Worm (Caenorhabditis elegans) whole organism, mixed stage, embryonic: Measurements from ENCODE around the gene F40G12.11.
"Not testable (repeated sequence)": the region's sequence is repeated elsewhere in the genome, so short reads cannot be mapped to it uniquely, and the experiment has no call there.

Experiments used
- M03D4.4 ChIP-seq: sonication (generic microtip); optimal IDR thresholded peaks from 2 replicates; lab custom pipeline; 2017; ENCODE audit warnings: mild to moderate bottlenecking, missing genetic modification characterization, missing compliant biosample characterization
- bed-3 ChIP-seq: fragments of 200-800 bp; sonication (Bioruptor generic); optimal IDR thresholded peaks from 3 replicates; lab custom pipeline; 2018; ENCODE audit warnings: mild to moderate bottlenecking, missing genetic modification characterization, moderate library complexity, missing compliant biosample characterization
- blmp-1 ChIP-seq: fragments of 150-350 bp; optimal IDR thresholded peaks from 2 replicates; lab custom pipeline; 2014; ENCODE audit warnings: missing biosample characterization, missing genetic modification characterization
- ceh-39 ChIP-seq: fragments of 150-350 bp; optimal IDR thresholded peaks from 2 replicates; lab custom pipeline; 2014; ENCODE audit warnings: missing biosample characterization, missing genetic modification characterization
- ceh-43 ChIP-seq: fragments of 200-800 bp; sonication (Bioruptor generic); optimal IDR thresholded peaks from 2 replicates; lab custom pipeline; 2018; ENCODE audit warnings: mild to moderate bottlenecking, missing genetic modification characterization, moderate library complexity, missing compliant biosample characterization
- ceh-83 ChIP-seq: fragments of 200-800 bp; sonication (Bioruptor generic); optimal IDR thresholded peaks from 2 replicates; lab custom pipeline; 2018; ENCODE audit warnings: mild to moderate bottlenecking, missing genetic modification characterization, missing compliant biosample characterization
- ces-1 ChIP-seq: fragments of 150-350 bp; optimal IDR thresholded peaks from 2 replicates; lab custom pipeline; 2014; ENCODE audit warnings: missing biosample characterization, missing genetic modification reagents, missing genetic modification characterization
- cnd-1 ChIP-seq: fragments of 200-800 bp; sonication (Bioruptor generic); optimal IDR thresholded peaks from 2 replicates; lab custom pipeline; 2018; ENCODE audit warnings: mild to moderate bottlenecking, missing genetic modification characterization, missing compliant biosample characterization
- drap-1 ChIP-seq: fragments of 200-800 bp; sonication (Bioruptor generic); optimal IDR thresholded peaks from 3 replicates; lab custom pipeline; 2018; ENCODE audit warnings: mild to moderate bottlenecking, missing genetic modification characterization, missing compliant biosample characterization
- elt-1 ChIP-seq: sonication (generic microtip); optimal IDR thresholded peaks from 2 replicates; lab custom pipeline; 2017; ENCODE audit warnings: missing genetic modification characterization, mild to moderate bottlenecking, missing compliant biosample characterization, antibody characterized with exemption, moderate library complexity, borderline replicate concordance; ENCODE audit not compliant: insufficient read depth
- flh-1 ChIP-seq: fragments of 200-800 bp; sonication (Bioruptor generic); optimal IDR thresholded peaks from 2 replicates; lab custom pipeline; 2018; ENCODE audit warnings: mild to moderate bottlenecking, missing genetic modification characterization, moderate library complexity, missing compliant biosample characterization
- ham-2 ChIP-seq: fragments of 200-800 bp; sonication (Bioruptor generic); optimal IDR thresholded peaks from 2 replicates; lab custom pipeline; 2018; ENCODE audit warnings: mild to moderate bottlenecking, missing genetic modification characterization, missing compliant biosample characterization
- lin-13 ChIP-seq: fragments of 150-350 bp; optimal IDR thresholded peaks from 2 replicates; lab custom pipeline; 2014; ENCODE audit warnings: missing biosample characterization, missing genetic modification characterization
- lin-32 ChIP-seq: fragments of 200-800 bp; sonication (Bioruptor generic); optimal IDR thresholded peaks from 2 replicates; lab custom pipeline; 2018; ENCODE audit warnings: mild to moderate bottlenecking, missing genetic modification characterization, missing compliant biosample characterization
- lsy-2 ChIP-seq: fragments of 150-350 bp; optimal IDR thresholded peaks from 2 replicates; lab custom pipeline; 2014; ENCODE audit warnings: missing biosample characterization, missing genetic modification characterization
- mab-5 ChIP-seq: fragments of 150-350 bp; optimal IDR thresholded peaks from 2 replicates; lab custom pipeline; 2014; ENCODE audit warnings: missing biosample characterization, missing genetic modification characterization
- mls-2 ChIP-seq: sonication (generic microtip); optimal IDR thresholded peaks from 2 replicates; lab custom pipeline; 2016; ENCODE audit warnings: mild to moderate bottlenecking, missing genetic modification characterization, moderate library complexity, missing compliant biosample characterization
- nhr-12 ChIP-seq: fragments of 150-350 bp; optimal IDR thresholded peaks from 2 replicates; lab custom pipeline; 2014; ENCODE audit warnings: missing biosample characterization, missing genetic modification characterization
- nhr-2 ChIP-seq: fragments of 150-350 bp; optimal IDR thresholded peaks from 2 replicates; lab custom pipeline; 2014; ENCODE audit warnings: missing biosample characterization, missing genetic modification characterization
- nhr-237 ChIP-seq: fragments of 150-350 bp; optimal IDR thresholded peaks from 2 replicates; lab custom pipeline; 2014; ENCODE audit warnings: missing biosample characterization, missing genetic modification characterization
- nhr-28 ChIP-seq: fragments of 150-350 bp; optimal IDR thresholded peaks from 2 replicates; lab custom pipeline; 2014; ENCODE audit warnings: missing biosample characterization, missing genetic modification characterization
- nhr-76 ChIP-seq: sonication (generic microtip); optimal IDR thresholded peaks from 2 replicates; lab custom pipeline; 2017; ENCODE audit warnings: missing biosample characterization, missing genetic modification characterization
- pha-4 ChIP-seq: fragments of 150-350 bp; optimal IDR thresholded peaks from 2 replicates; lab custom pipeline; 2018; ENCODE audit warnings: missing biosample characterization, missing genetic modification reagents, missing genetic modification characterization
- sem-2 ChIP-seq: fragments of 200-800 bp; sonication (Bioruptor generic); optimal IDR thresholded peaks from 2 replicates; lab custom pipeline; 2018; ENCODE audit warnings: mild to moderate bottlenecking, missing genetic modification characterization, missing compliant biosample characterization
- snpc-4 ChIP-seq: fragments of 150-350 bp; optimal IDR thresholded peaks from 2 replicates; lab custom pipeline; 2014; ENCODE audit warnings: missing biosample characterization, missing genetic modification characterization
- sptf-1 ChIP-seq: sonication (generic microtip); optimal IDR thresholded peaks from 2 replicates; lab custom pipeline; 2017; ENCODE audit warnings: mild to moderate bottlenecking, missing genetic modification characterization, moderate library complexity, missing compliant biosample characterization
- tbx-8 ChIP-seq: fragments of 200-800 bp; sonication (Bioruptor generic); optimal IDR thresholded peaks from 2 replicates; lab custom pipeline; 2018; ENCODE audit warnings: mild to moderate bottlenecking, missing genetic modification characterization, moderate library complexity, missing compliant biosample characterization
- unc-120 ChIP-seq: sonication (generic microtip); optimal IDR thresholded peaks from 2 replicates; lab custom pipeline; 2017; ENCODE audit warnings: missing genetic modification characterization, missing compliant biosample characterization; ENCODE audit not compliant: poor library complexity, severe bottlenecking
- unc-39 ChIP-seq: fragments of 150-350 bp; optimal IDR thresholded peaks from 2 replicates; lab custom pipeline; 2014; ENCODE audit warnings: missing biosample characterization, missing genetic modification characterization
- unc-62 ChIP-seq: fragments of 150-350 bp; optimal IDR thresholded peaks from 2 replicates; lab custom pipeline; 2014; ENCODE audit warnings: missing biosample characterization, missing genetic modification reagents, missing genetic modification characterization
- ztf-11 ChIP-seq: fragments of 150-350 bp; optimal IDR thresholded peaks from 2 replicates; lab custom pipeline; 2014; ENCODE audit warnings: missing biosample characterization, missing genetic modification characterization

F40G12.11 gene

DNA sequence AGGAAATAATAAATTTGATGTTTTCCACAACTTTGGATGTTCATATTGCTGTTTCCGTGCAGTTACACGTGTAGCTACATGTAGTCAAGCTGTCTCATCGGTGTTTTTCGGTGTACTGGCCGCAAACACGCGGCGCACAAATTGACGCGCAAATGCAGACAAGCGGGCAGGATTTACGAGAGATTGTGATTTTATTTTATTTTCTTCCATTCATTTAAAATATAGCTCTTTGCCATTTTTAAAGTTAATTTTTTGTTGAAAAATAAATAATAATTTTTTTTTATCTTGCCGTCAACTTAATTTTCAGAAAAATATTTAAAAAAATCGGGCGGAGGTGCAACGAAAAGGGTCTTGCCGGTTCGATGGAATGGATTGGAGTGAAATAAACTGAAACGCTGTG is 11.7 kb upstream of the F40G12.11 start, which contains the start of gene F40G12.7:
Gene F40G12.7, plus strand, starts transcription at position 301 of the 400 bp plus-strand sequence.
- TF ChIP-seq pha-4; cnd-1 (tag; lab: Kevin White, UChicago); lin-32 (GFP tag; lab: Kevin White, UChicago): not testable (repeated sequence)

- TF ChIP-seq nhr-12 (tag; lab: Kevin White, UChicago): no peak
- no peak for TF ChIP-seq elt-1 (tag; lab: Kevin White, UChicago)
Measured at ce11 chrV:14279777-14280176, 6.2 kb upstream of the F40G12.11 start, which contains the start of gene srt-33. srt-33 (minus strand) TSS chrV:14279877.

DNA sequence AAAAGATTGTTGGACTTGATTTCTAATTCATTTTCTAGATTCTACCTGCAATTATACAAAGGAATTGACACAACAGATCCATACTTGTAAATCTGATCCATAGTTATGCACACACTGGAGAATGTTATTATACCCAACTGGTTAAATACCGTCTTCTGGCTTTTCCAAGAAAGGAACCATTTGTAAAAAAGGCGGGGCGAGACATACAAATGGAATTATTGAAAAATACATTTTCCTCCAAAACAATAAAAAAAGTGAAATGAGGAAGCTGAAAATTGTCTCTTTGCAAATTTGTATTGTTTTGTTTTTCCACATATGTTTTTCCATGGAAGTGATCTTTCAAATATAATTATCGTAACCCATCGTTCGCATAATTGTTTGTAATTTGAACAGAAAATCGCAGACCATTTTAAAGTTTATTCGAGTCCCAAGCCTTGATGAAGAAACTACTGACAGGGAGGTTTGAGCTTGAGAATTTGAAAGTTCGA is 3.7 kb upstream of the F40G12.11 start, which contains the start of the genes srt-74 and F40G12.9:
Gene srt-74, minus strand, starts transcription at position 101 of the 488 bp plus-strand sequence.
Gene F40G12.9, plus strand, starts transcription at position 438 of the 488 bp plus-strand sequence.
- TF ChIP-seq nhr-12 (tag; lab: Kevin White, UChicago) (no peak), lin-32 (GFP tag; lab: Kevin White, UChicago) (no peak), bed-3 (GFP tag; lab: Kevin White, UChicago) (no peak), drap-1 (GFP tag; lab: Kevin White, UChicago) (no peak), sptf-1 (no peak), unc-39 (no peak), mab-5 (tag; lab: Kevin White, UChicago) (no peak), nhr-2 (tag; lab: Kevin White, UChicago) (no peak), nhr-76 (tag; lab: Kevin White, UChicago) (no peak), sem-2 (GFP tag; lab: Kevin White, UChicago) (no peak), ces-1 (GFP tag; lab: Kevin White, UChicago) (no peak), unc-62 (GFP tag; lab: Kevin White, UChicago) (no peak), elt-1 (tag; lab: Kevin White, UChicago) (no peak)

DNA sequence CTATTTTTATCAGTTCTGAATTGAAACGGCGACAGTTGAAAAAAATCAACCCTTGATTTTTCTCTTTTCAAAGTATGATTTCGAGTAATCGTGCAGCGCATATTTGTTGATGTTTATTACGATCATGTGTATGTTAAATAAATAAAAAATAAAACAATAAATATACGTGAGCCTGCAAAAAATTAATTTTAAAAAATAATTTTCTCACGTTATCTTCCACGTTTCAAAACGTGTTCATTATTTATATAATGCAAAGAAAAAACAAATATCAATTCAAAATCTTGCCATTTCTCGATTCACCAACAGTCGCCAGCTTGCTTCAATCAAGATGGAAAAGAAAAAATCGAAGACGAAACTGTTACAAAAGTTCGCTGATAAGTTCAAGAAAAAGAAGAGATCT is 2.7 kb upstream of the F40G12.11 start, which contains the start of gene F40G12.10:
Gene F40G12.10, plus strand, starts transcription at position 301 of the 400 bp plus-strand sequence.
- TF ChIP-seq unc-62 (GFP tag; lab: Kevin White, UChicago) (no peak), mls-2 (tag; lab: Kevin White, UChicago) (no peak), lsy-2 (tag; lab: Kevin White, UChicago) (no peak), nhr-237 (tag; lab: Kevin White, UChicago) (no peak), ztf-11 (tag; lab: Kevin White, UChicago) (no peak), nhr-76 (tag; lab: Kevin White, UChicago) (no peak), cnd-1 (tag; lab: Kevin White, UChicago) (no peak), nhr-2 (tag; lab: Kevin White, UChicago) (no peak), M03D4.4 (tag; lab: Kevin White, UChicago) (no peak), blmp-1 (no peak), sptf-1 (no peak), pha-4 (no peak), mab-5 (tag; lab: Kevin White, UChicago) (no peak), drap-1 (GFP tag; lab: Kevin White, UChicago) (no peak), elt-1 (tag; lab: Kevin White, UChicago) (no peak), ceh-43 (GFP tag; lab: Kevin White, UChicago) (no peak)

DNA sequence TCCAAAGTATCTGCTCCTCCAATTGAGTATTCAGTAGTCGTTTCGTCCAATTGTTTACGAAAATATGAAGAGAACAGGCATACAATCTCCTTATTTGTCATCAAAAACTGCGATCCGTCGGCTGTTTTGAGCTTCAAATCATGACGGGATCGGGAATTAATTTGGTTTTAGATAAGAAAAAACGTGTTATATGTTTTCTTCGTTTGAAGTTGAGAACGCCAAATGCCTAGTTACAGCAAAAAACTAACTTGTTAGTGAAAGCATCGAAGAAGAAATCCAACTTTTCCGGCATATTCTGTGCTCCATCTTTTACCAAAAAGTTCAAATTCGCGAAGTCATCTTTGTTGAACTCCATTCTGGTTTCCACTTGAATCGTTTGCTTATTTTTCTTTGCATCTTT is 3.4 kb downstream of the F40G12.11 start, which contains the start of gene F14D7.1:
Gene F14D7.1, minus strand, starts transcription at position 101 of the 400 bp plus-strand sequence.
- TF ChIP-seq bed-3 (GFP tag; lab: Kevin White, UChicago): no peak
- no peak for TF ChIP-seq ceh-39 (tag; lab: Kevin White, UChicago)
- TF ChIP-seq snpc-4: no peak
- no peak for TF ChIP-seq unc-62 (GFP tag; lab: Kevin White, UChicago)
- no peak for TF ChIP-seq mls-2 (tag; lab: Kevin White, UChicago)
- no peak for TF ChIP-seq nhr-76 (tag; lab: Kevin White, UChicago)
- TF ChIP-seq M03D4.4 (tag; lab: Kevin White, UChicago): no peak
- no peak for TF ChIP-seq nhr-12 (tag; lab: Kevin White, UChicago)
- TF ChIP-seq blmp-1: no peak
- TF ChIP-seq pha-4: no peak
- no peak for TF ChIP-seq unc-120 (tag; lab: Kevin White, UChicago)
- TF ChIP-seq lin-32 (GFP tag; lab: Kevin White, UChicago): no peak
- no peak for TF ChIP-seq ceh-83 (GFP tag; lab: Kevin White, UChicago)
- TF ChIP-seq ces-1 (GFP tag; lab: Kevin White, UChicago): no peak
- TF ChIP-seq sptf-1: no peak

DNA sequence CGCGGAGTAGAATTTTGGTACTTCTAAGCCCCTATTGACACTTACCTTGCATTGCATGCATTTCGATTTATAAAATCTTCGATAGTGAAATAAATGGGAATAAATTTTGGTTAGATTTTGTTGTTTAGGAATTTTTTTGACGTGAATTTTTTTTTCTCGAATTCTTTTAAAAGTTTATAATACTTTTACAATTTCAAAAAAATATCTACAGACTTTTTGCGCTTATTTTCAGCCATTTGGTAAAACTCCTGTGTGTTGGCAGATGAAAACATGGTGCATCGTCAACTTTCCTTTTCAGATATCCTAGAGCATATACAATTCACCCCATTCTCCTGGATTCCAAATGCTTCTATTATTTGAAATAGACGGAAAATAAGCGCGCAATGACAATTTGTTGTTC is 4.7 kb downstream of the F40G12.11 start, which contains the start of gene F14D7.18:
Gene F14D7.18, minus strand, starts transcription at position 101 of the 400 bp plus-strand sequence.
- no peak for TF ChIP-seq drap-1 (GFP tag; lab: Kevin White, UChicago)
- TF ChIP-seq mls-2 (tag; lab: Kevin White, UChicago): no peak
- TF ChIP-seq flh-1 (GFP tag; lab: Kevin White, UChicago): no peak
- TF ChIP-seq sem-2 (GFP tag; lab: Kevin White, UChicago): no peak
- TF ChIP-seq ham-2 (GFP tag; lab: Kevin White, UChicago): no peak
- no peak for TF ChIP-seq nhr-2 (tag; lab: Kevin White, UChicago)
- no peak for TF ChIP-seq lsy-2 (tag; lab: Kevin White, UChicago)
- TF ChIP-seq M03D4.4 (tag; lab: Kevin White, UChicago): no peak
- TF ChIP-seq tbx-8 (GFP tag; lab: Kevin White, UChicago): no peak
- no peak for TF ChIP-seq ces-1 (GFP tag; lab: Kevin White, UChicago)
- TF ChIP-seq nhr-28 (tag; lab: Kevin White, UChicago): no peak
- no peak for TF ChIP-seq mab-5 (tag; lab: Kevin White, UChicago)
- TF ChIP-seq ceh-39 (tag; lab: Kevin White, UChicago): no peak
- no peak for TF ChIP-seq lin-13 (tag; lab: Kevin White, UChicago)
